Worm (Caenorhabditis elegans) whole organism, late embryonic: ENCODE measurements around the gene hpo-28.

Source experiments
- F13H6.1 ChIP-seq: sonication (generic microtip); optimal IDR thresholded peaks from 2 replicates; lab custom pipeline; 2016; ENCODE audit warnings: missing genetic modification characterization, missing compliant biosample characterization
- T23F11.4 ChIP-seq: fragments of 200-800 bp; sonication (Bioruptor generic); optimal IDR thresholded peaks from 2 replicates; lab custom pipeline; 2018; ENCODE audit warnings: mild to moderate bottlenecking, missing genetic modification characterization, missing compliant biosample characterization
- ceh-14 ChIP-seq: sonication (generic microtip); optimal IDR thresholded peaks from 2 replicates; lab custom pipeline; 2016; ENCODE audit warnings: missing genotype, missing genetic modification characterization, missing compliant biosample characterization
- ceh-2 ChIP-seq: sonication (generic microtip); optimal IDR thresholded peaks from 2 replicates; lab custom pipeline; 2016; ENCODE audit warnings: missing genotype, missing genetic modification characterization, missing compliant biosample characterization
- ceh-31 ChIP-seq: sonication (generic microtip); optimal IDR thresholded peaks from 2 replicates; lab custom pipeline; 2016; ENCODE audit warnings: missing genetic modification characterization, missing compliant biosample characterization
- ceh-34 ChIP-seq: sonication (generic microtip); optimal IDR thresholded peaks from 2 replicates; lab custom pipeline; 2016; ENCODE audit warnings: mild to moderate bottlenecking, missing genetic modification characterization, missing compliant biosample characterization
- ceh-48 ChIP-seq: sonication (generic microtip); optimal IDR thresholded peaks from 2 replicates; lab custom pipeline; 2016; ENCODE audit warnings: missing genetic modification characterization, inconsistent platforms, missing compliant biosample characterization
- dmd-4 ChIP-seq: sonication (generic microtip); optimal IDR thresholded peaks from 2 replicates; lab custom pipeline; 2016; ENCODE audit warnings: borderline replicate concordance, missing genetic modification characterization, missing compliant biosample characterization
- dve-1 ChIP-seq: sonication (generic microtip); optimal IDR thresholded peaks from 2 replicates; lab custom pipeline; 2017; ENCODE audit warnings: antibody characterized with exemption, mild to moderate bottlenecking, missing genetic modification characterization, missing compliant biosample characterization
- fax-1 ChIP-seq: sonication (generic microtip); optimal IDR thresholded peaks from 2 replicates; lab custom pipeline; 2016; ENCODE audit warnings: missing genotype, missing genetic modification characterization, missing compliant biosample characterization
- fkh-10 ChIP-seq: fragments of 150-350 bp; optimal IDR thresholded peaks from 2 replicates; lab custom pipeline; 2014; ENCODE audit warnings: missing biosample characterization, missing genetic modification reagents, missing genetic modification characterization
- hlh-15 ChIP-seq: sonication (generic microtip); optimal IDR thresholded peaks from 2 replicates; lab custom pipeline; 2016; ENCODE audit warnings: missing genetic modification characterization, missing compliant biosample characterization
- hlh-8 ChIP-seq: sonication (generic microtip); optimal IDR thresholded peaks from 2 replicates; lab custom pipeline; 2016; ENCODE audit warnings: missing genotype, missing genetic modification characterization, missing compliant biosample characterization
- mec-3 ChIP-seq: sonication (generic microtip); optimal IDR thresholded peaks from 2 replicates; lab custom pipeline; 2016; ENCODE audit warnings: borderline replicate concordance, missing genetic modification characterization, missing compliant biosample characterization
- nfya-1 ChIP-seq: sonication (generic microtip); optimal IDR thresholded peaks from 2 replicates; lab custom pipeline; 2017; ENCODE audit warnings: missing genetic modification characterization, mild to moderate bottlenecking, missing compliant biosample characterization, antibody characterized with exemption, moderate library complexity
- npax-4 ChIP-seq: sonication (generic microtip); optimal IDR thresholded peaks from 2 replicates; lab custom pipeline; 2016; ENCODE audit warnings: missing genetic modification characterization, missing compliant biosample characterization
- odd-2 ChIP-seq: sonication (generic microtip); optimal IDR thresholded peaks from 2 replicates; lab custom pipeline; 2017; ENCODE audit warnings: antibody characterized with exemption, mild to moderate bottlenecking, missing genetic modification characterization, missing compliant biosample characterization
- pha-2 ChIP-seq: sonication (generic microtip); optimal IDR thresholded peaks from 2 replicates; lab custom pipeline; 2017; ENCODE audit warnings: mild to moderate bottlenecking, missing genetic modification characterization, missing compliant biosample characterization
- pha-4 ChIP-seq: fragments of 150-350 bp; optimal IDR thresholded peaks from 2 replicates; lab custom pipeline; 2018; ENCODE audit warnings: missing biosample characterization, missing genetic modification reagents, missing genetic modification characterization
- pqm-1 ChIP-seq: sonication (generic microtip); optimal IDR thresholded peaks from 2 replicates; lab custom pipeline; 2016; ENCODE audit warnings: missing genetic modification characterization, missing compliant biosample characterization
- ref-2 ChIP-seq: sonication (generic microtip); optimal IDR thresholded peaks from 2 replicates; lab custom pipeline; 2016; ENCODE audit warnings: missing genetic modification characterization, missing compliant biosample characterization
- sox-2 ChIP-seq: fragments of 200-800 bp; sonication (Bioruptor generic); IDR thresholded peaks from 2 replicates; pipeline ENCODE4 v1.3.6; 2022; ENCODE audit warnings: missing genetic modification reagents, missing genetic modification characterization, missing compliant biosample characterization
- sox-4 ChIP-seq: sonication (generic microtip); optimal IDR thresholded peaks from 2 replicates; lab custom pipeline; 2017; ENCODE audit warnings: mild to moderate bottlenecking, missing genetic modification characterization, inconsistent platforms, missing compliant biosample characterization
- tbx-2 ChIP-seq: sonication (generic microtip); optimal IDR thresholded peaks from 2 replicates; lab custom pipeline; 2016; ENCODE audit warnings: missing genetic modification characterization, missing compliant biosample characterization
- tbx-7 ChIP-seq: sonication (generic microtip); optimal IDR thresholded peaks from 2 replicates; lab custom pipeline; 2016; ENCODE audit warnings: missing genotype, missing genetic modification characterization, missing compliant biosample characterization
- ttx-3 ChIP-seq: sonication (generic microtip); optimal IDR thresholded peaks from 2 replicates; lab custom pipeline; 2016; ENCODE audit warnings: missing genetic modification reagents, missing genetic modification characterization, missing compliant biosample characterization
- unc-3 ChIP-seq, 2 experiments: fragments of 200-800 bp in 1 of 2; sonication (Bioruptor generic) in 1 of 2; sonication (generic microtip) in 1 of 2; conservative IDR thresholded peaks in 1 of 2; optimal IDR thresholded peaks in 1 of 2; 2 replicates each; pipeline versions ENCODE4 v1.3.6 to Lab custom; 2016 to 2022; ENCODE audit warnings: missing compliant biosample characterization in 2 of 2, missing genetic modification characterization in 2 of 2, missing genetic modification reagents in 1 of 2
- unc-42 ChIP-seq: sonication (generic microtip); optimal IDR thresholded peaks from 2 replicates; lab custom pipeline; 2016; ENCODE audit warnings: missing genotype, missing genetic modification characterization, missing compliant biosample characterization
- unc-55 ChIP-seq: sonication (generic microtip); optimal IDR thresholded peaks from 2 replicates; lab custom pipeline; 2017; ENCODE audit warnings: missing biosample characterization, missing genetic modification reagents, missing genetic modification characterization
- unc-86 ChIP-seq: sonication (generic microtip); optimal IDR thresholded peaks from 2 replicates; lab custom pipeline; 2016; ENCODE audit warnings: missing genetic modification characterization, missing compliant biosample characterization
- ztf-16 ChIP-seq: sonication (generic microtip); optimal IDR thresholded peaks from 2 replicates; lab custom pipeline; 2017; ENCODE audit warnings: missing genetic modification characterization, missing compliant biosample characterization

hpo-28 gene

DNA sequence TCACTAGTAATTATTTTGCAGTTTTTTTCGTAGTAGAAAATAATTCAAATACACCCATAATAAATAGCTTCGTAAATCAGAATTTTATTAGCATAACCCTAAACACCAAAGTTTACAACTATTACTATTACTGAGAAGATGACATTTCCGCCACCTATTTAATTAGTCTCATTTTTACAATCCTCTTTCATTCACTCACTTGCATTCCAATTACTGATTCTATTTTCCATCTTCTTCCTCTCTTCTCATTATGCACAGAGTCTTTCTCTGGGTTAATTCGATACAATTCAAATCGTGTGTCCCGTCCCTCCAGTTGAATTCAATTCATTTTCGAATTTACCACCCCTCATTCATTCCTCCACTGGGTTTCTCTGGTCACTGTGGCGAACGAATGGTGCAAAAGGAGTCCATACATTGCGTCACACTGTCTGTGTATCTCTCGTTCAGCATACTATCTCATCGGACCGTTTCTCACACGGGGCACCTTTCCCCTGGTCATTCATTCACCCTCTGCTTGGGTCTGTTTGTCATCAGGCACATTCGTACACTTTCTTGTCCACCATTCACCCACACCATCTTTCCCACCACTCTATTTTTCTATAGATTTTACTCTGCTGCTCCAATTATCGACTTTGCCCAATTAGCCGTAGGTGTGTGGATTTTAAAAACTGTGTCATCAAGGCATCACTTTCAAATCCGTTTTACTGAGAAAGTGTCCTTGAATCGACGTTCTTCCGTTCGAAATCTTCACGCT lies 11.3 kb upstream of the hpo-28 start:
- TF ChIP-seq ceh-48 (tag; lab: Kevin White, UChicago) (no peak), ceh-31 (peak; percentile 51), ref-2 (tag; lab: Kevin White, UChicago) (peak; percentile 42), ceh-14 (tag; lab: Kevin White, UChicago) (peak; percentile 44), pha-4 (no peak), ceh-2 (tag; lab: Kevin White, UChicago) (no peak), unc-42 (tag; lab: Kevin White, UChicago) (peak; percentile 99), fkh-10 (GFP tag; lab: Kevin White, UChicago) (no peak), dmd-4 (no peak), sox-2 (GFP tag; lab: Robert Waterston, UW) (no peak), dve-1 (tag; lab: Kevin White, UChicago) (no peak), hlh-15 (tag; lab: Kevin White, UChicago) (no peak), hlh-8 (tag; lab: Kevin White, UChicago) (no peak), npax-4 (tag; lab: Kevin White, UChicago) (no peak), ttx-3 (tag; lab: Kevin White, UChicago) (no peak), tbx-2 (tag; lab: Kevin White, UChicago) (peak; percentile 24), fax-1 (tag; lab: Kevin White, UChicago) (no peak), nfya-1 (tag; lab: Kevin White, UChicago) (no peak), unc-55 (GFP tag; lab: Kevin White, UChicago) (no peak)

DNA sequence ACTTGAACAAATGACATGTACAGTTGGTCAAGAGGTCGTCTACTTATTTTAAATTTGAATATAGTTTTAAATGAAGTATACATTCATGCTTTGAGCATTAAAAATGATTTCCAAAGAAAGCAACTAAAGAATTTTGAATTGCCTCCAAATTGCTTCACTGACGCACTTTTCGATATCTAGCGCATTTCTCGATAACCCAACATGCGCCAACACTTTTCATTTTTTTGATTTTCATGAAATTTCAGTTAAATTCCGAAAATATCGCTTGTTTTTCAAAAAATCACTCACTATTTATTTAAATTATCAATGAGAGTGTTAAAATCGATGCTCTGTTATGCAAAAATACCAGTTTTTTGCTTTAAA lies 10.7 kb upstream of the hpo-28 start:
- no peak for TF ChIP-seq ceh-31
- no peak for TF ChIP-seq unc-86 (tag; lab: Kevin White, UChicago)
- no peak for TF ChIP-seq nfya-1 (tag; lab: Kevin White, UChicago)
- TF ChIP-seq mec-3 (tag; lab: Kevin White, UChicago), result no peak
- TF ChIP-seq ceh-14 (tag; lab: Kevin White, UChicago), result no peak
- TF ChIP-seq sox-4, result no peak
- no peak for TF ChIP-seq dve-1 (tag; lab: Kevin White, UChicago)
- TF ChIP-seq tbx-2 (tag; lab: Kevin White, UChicago), result no peak
- TF ChIP-seq tbx-7 (tag; lab: Kevin White, UChicago), result no peak
- TF ChIP-seq ttx-3 (tag; lab: Kevin White, UChicago), result no peak
- no peak for TF ChIP-seq unc-3 (GFP tag; conservative IDR thresholded peaks at IDR 0.05; lab: Robert Waterston, UW)
- no peak for TF ChIP-seq unc-3 (tag; optimal IDR thresholded peaks at IDR 0.05; lab: Kevin White, UChicago)

- TF ChIP-seq tbx-2 (tag; lab: Kevin White, UChicago) (no peak), ceh-34 (tag; lab: Kevin White, UChicago) (peak; percentile 20)
- TF ChIP-seq, all 69 proteins: peak for 1
These were observed 10.1 kb upstream of the hpo-28 start for ce11 chrIII:5719105-5719831.

DNA sequence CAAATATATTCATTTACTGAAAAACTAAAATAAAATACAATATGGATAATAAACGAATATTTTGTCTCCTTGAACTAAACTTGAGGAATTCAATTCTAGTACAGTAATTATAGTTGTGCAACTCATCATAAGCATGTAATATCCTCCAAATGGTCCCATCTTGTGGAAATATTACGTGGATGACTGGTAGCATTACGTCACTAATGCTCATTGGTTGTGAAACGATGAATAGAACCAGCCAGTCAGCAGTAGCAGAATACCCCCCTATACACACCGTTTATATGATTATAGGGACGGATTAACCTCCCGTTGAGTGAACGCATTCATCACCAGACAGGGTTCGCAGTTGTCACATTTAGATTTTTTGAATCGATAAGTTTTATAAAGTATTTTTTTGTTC lies 9.3 kb upstream of the hpo-28 start:
- no peak for TF ChIP-seq T23F11.4 (GFP tag; lab: Kevin White, UChicago)
- TF ChIP-seq pha-2 (tag; lab: Kevin White, UChicago), result no peak
- no peak for TF ChIP-seq pqm-1 (tag; lab: Kevin White, UChicago)
- no peak for TF ChIP-seq odd-2 (tag; lab: Kevin White, UChicago)
- no peak for TF ChIP-seq F13H6.1 (tag; lab: Kevin White, UChicago)
- peak; percentile 17 for TF ChIP-seq tbx-2 (tag; lab: Kevin White, UChicago)
- TF ChIP-seq unc-42 (tag; lab: Kevin White, UChicago), result no peak
- no peak for TF ChIP-seq ztf-16 (tag; lab: Kevin White, UChicago)
